Worm (Caenorhabditis elegans) whole organism, early embryonic: Measurements from ENCODE around the gene lys-10.

Source experiments
- B0310.2 ChIP-seq: sonication (generic microtip); optimal IDR thresholded peaks from 2 replicates; lab custom pipeline; 2016; ENCODE audit warnings: mild to moderate bottlenecking, missing genetic modification characterization, missing compliant biosample characterization
- F13C5.2 ChIP-seq: sonication (generic microtip); optimal IDR thresholded peaks from 2 replicates; lab custom pipeline; 2017; ENCODE audit warnings: mild to moderate bottlenecking, missing genetic modification characterization, inconsistent platforms, missing compliant biosample characterization
- ama-1 ChIP-seq: fragments of 150-350 bp; optimal IDR thresholded peaks from 2 replicates; lab custom pipeline; 2014
- ceh-13 ChIP-seq: fragments of 200-800 bp; sonication (Bioruptor generic); optimal IDR thresholded peaks from 2 replicates; lab custom pipeline; 2018; ENCODE audit warnings: mild to moderate bottlenecking, missing genetic modification characterization, missing compliant biosample characterization
- ceh-36 ChIP-seq: sonication (generic microtip); optimal IDR thresholded peaks from 2 replicates; lab custom pipeline; 2016; ENCODE audit warnings: missing genetic modification characterization, inconsistent platforms, missing compliant biosample characterization
- flt-1 ChIP-seq: fragments of 200-800 bp; sonication (Bioruptor generic); IDR thresholded peaks from 2 replicates; pipeline ENCODE4 v1.3.6; 2022; ENCODE audit warnings: missing genetic modification characterization, missing compliant biosample characterization
- hmbx-1 ChIP-seq: sonication (generic microtip); optimal IDR thresholded peaks from 2 replicates; lab custom pipeline; 2016; ENCODE audit warnings: mild to moderate bottlenecking, missing genetic modification characterization, missing compliant biosample characterization
- hmg-4 ChIP-seq: fragments of 200-800 bp; sonication (Bioruptor generic); optimal IDR thresholded peaks from 2 replicates; lab custom pipeline; 2018; ENCODE audit warnings: mild to moderate bottlenecking, missing genetic modification characterization, missing compliant biosample characterization
- hnd-1 ChIP-seq: sonication (generic microtip); optimal IDR thresholded peaks from 2 replicates; lab custom pipeline; 2016; ENCODE audit warnings: missing genetic modification characterization, missing compliant biosample characterization
- pes-1 ChIP-seq: fragments of 200-800 bp; sonication (Bioruptor generic); IDR thresholded peaks from 2 replicates; pipeline ENCODE4 v1.3.6; 2022; ENCODE audit warnings: missing genetic modification reagents, missing genetic modification characterization, missing compliant biosample characterization
- tbx-11 ChIP-seq: fragments of 200-800 bp; sonication (Bioruptor generic); IDR thresholded peaks from 2 replicates; pipeline ENCODE4 v1.3.6; 2022; ENCODE audit warnings: missing genetic modification characterization, missing compliant biosample characterization
- tbx-37 ChIP-seq: fragments of 200-800 bp; sonication (Bioruptor generic); conservative IDR thresholded peaks from 2 replicates; pipeline ENCODE4 v1.3.6; 2022; ENCODE audit warnings: missing genetic modification reagents, missing genetic modification characterization, missing compliant biosample characterization
- tra-4 ChIP-seq: sonication (generic microtip); optimal IDR thresholded peaks from 2 replicates; lab custom pipeline; 2017; ENCODE audit warnings: missing genetic modification characterization, missing compliant biosample characterization

DNA sequence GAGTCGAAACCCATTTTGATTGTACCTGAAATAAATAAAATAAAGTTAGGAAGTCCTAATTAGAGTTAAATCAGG, 43.3 kb upstream of the lys-10 start, which contains the start of gene nucl-1:
- TF ChIP-seq ceh-36 (tag; lab: Kevin White, UChicago) (no peak), ama-1 (lab: Kevin White, UChicago) (no peak), hnd-1 (no peak), tbx-37 (GFP tag; lab: Robert Waterston, UW) (no peak), pes-1 (no peak), hmbx-1 (no peak), F13C5.2 (tag; lab: Kevin White, UChicago) (no peak), B0310.2 (tag; lab: Kevin White, UChicago) (no peak), hmg-4 (GFP tag; lab: Kevin White, UChicago) (no peak), tbx-11 (no peak), tra-4 (tag; lab: Kevin White, UChicago) (no peak), ceh-13 (GFP tag; lab: Kevin White, UChicago) (no peak), flt-1 (GFP tag; lab: Robert Waterston, UW) (no peak)
